Fruit fly (Drosophila melanogaster): Measurements from ENCODE around the gene CG10435.
A peak's percentile ranks its signal among the peaks of the same experiment; 100 is the strongest.

Gene CG10435

DNA sequence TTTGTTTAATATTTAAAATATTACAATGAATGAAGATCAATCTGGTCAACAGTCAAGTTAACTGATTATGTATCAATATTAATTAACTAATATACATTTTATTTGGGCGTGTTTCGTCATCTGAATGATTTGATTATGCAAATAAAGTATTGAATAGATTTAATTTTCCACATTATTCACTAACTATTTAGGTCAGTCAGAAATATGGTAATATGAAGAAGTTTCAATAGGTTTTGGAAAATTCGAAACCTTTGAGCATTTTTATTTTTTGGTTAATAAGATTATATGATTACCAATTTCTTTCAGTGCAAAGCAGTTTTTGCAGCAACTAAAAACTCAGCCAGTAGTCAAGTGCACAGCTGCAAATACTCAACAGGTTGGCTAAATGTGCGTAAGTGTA, 20.9 kb downstream of the CG10435 start:
- TF ChIP-seq Sox102F (GFP tag; optimal IDR thresholded peaks at IDR 0.05) (no peak), vri (GFP tag; optimal IDR thresholded peaks at IDR 0.05) (no peak), CG3919 (GFP tag; optimal IDR thresholded peaks at IDR 0.05) (peak; percentile 4), net (GFP tag; optimal IDR thresholded peaks at IDR 0.05) (peak; percentile 47), CG6854 (GFP tag; optimal IDR thresholded peaks at IDR 0.05) (no peak), achi (GFP tag; optimal IDR thresholded peaks at IDR 0.05) (peak; percentile 24), Eip93F (GFP tag; optimal IDR thresholded peaks at IDR 0.05) (no peak), CG6163 (GFP tag; IDR thresholded peaks at IDR 0.05) (0 out of 3 replicates have a peak, but pooled peaks have one; percentile 24), CG32006 (GFP tag; optimal IDR thresholded peaks at IDR 0.05) (peak; percentile 82), salr (GFP tag; optimal IDR thresholded peaks at IDR 0.05) (peak in 1 of 2 experiments; percentile 35), CG16779 (tag; optimal IDR thresholded peaks at IDR 0.05) (no peak), CG8632 (GFP tag; optimal IDR thresholded peaks at IDR 0.05) (no peak), Sox14 (GFP tag; optimal IDR thresholded peaks at IDR 0.05) (no peak), Hr38 (GFP tag; optimal IDR thresholded peaks at IDR 0.05) (no peak), CG9139 (GFP tag; optimal IDR thresholded peaks at IDR 0.05) (no peak), fkh (GFP tag; optimal IDR thresholded peaks at IDR 0.05) (no peak), acj6 (GFP tag; optimal IDR thresholded peaks at IDR 0.05) (no peak), Eip78C (GFP tag) (peak; percentile 75), CG15336 (GFP tag; IDR thresholded peaks at IDR 0.05) (peak; percentile 55; the same call in 1 of the 2 replicates), CG11902 (GFP tag; optimal IDR thresholded peaks at IDR 0.05) (no peak), Lpt (GFP tag; optimal IDR thresholded peaks at IDR 0.05) (no peak), CG8119 (GFP tag; IDR thresholded peaks at IDR 0.05) (peak; percentile 33; the same call in 2 of the 3 replicates), CG11294 (GFP tag; IDR thresholded peaks at IDR 0.05) (no peak), CG4318 (GFP tag; optimal IDR thresholded peaks at IDR 0.05) (peak; percentile 68), OdsH (GFP tag; optimal IDR thresholded peaks at IDR 0.05) (peak; percentile 30), eg (GFP tag; IDR thresholded peaks at IDR 0.05) (peak; percentile 70), Hr4 (GFP tag; optimal IDR thresholded peaks at IDR 0.05) (peak; percentile 54), Met (GFP tag; optimal IDR thresholded peaks at IDR 0.05) (no peak), CG11762 (GFP tag; optimal IDR thresholded peaks at IDR 0.05; ENCODE audit: insufficient read depth) (peak; percentile 16), CG6276 (GFP tag; optimal IDR thresholded peaks at IDR 0.05) (peak; percentile 67), CG10669 (GFP tag; optimal IDR thresholded peaks at IDR 0.05) (no peak)

DNA sequence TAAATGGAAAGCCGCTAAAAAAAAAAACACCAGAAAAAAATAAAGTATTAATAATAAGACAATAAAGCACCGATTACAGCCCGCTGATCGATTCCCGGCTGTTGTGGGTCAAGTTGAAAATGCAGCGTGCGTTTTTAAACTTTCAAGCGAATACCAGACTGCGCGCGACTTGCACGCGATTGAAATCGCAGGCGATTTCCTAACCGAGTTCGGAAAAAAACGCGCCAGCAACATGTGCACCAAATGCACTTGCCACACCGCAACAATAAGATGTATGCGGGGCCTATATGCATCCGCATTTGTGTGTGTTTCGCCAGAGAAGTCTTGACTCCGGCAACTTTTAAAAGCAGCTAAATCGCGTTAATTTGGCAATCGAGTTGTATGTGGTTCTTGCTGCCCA, 21.6 kb downstream of the CG10435 start:
- TF ChIP-seq cyc (GFP tag; optimal IDR thresholded peaks at IDR 0.05) (no peak), CG8119 (GFP tag; IDR thresholded peaks at IDR 0.05) (0 out of 3 replicates have a peak, but pooled peaks have one; percentile 20), eg (GFP tag; IDR thresholded peaks at IDR 0.05) (peak; percentile 38; the same call in 1 of the 3 replicates)

DNA sequence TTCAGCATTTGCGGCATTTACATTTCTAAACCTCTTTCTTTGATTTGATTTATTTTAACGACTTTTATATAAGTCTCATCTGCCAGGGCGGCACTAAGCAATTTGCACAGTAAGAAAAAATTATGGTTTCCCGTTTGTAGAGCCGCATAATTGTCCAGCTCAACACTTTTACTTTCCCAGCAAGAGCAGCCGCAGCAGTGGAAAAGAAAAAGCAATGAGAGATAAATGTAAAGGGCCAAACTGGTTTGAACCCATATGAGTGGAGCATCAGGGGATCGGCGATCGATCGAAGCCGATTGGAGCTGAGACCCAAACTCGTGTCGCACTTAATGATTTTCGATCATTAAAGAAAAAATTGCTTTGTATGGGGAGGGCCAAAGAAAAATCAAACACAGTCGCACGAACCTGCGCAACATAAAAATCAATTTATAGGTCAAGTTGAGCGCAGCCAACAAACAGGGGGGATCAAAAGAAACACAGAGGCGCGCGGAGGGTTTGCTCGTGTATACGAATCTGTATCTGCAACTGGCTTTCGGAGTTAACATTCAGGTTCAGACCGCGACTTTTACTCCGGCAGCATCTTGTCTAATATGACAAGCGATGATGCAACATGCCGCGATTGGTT, 22.1 kb downstream of the CG10435 start:
- TF ChIP-seq Met (GFP tag; optimal IDR thresholded peaks at IDR 0.05) (no peak), Blimp-1 (GFP tag; optimal IDR thresholded peaks at IDR 0.05) (peak; percentile 92)

DNA sequence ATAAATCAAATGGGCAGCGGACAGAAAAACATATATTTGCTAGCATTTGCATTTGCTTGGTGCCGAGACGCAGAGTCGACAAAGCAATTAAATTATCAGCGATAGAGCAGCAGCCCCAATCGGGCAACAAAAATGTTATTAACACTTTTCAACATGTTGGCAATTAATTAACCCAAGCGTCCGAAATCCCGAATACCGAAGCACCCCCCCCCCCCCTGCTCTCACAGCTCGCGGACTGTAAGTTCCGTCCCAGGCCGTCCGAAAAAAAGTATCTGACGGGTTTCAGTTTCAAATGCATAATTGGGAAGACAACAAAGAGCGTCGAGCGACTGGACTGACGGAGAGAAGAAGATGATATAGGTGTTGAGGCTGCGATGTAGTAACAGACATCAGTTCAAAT, 22.7 kb downstream of the CG10435 start:
- TF ChIP-seq Smox (GFP tag; optimal IDR thresholded peaks at IDR 0.05) (no peak), eg (GFP tag; IDR thresholded peaks at IDR 0.05) (0 out of 3 replicates have a peak, but pooled peaks have one; percentile 17)

DNA sequence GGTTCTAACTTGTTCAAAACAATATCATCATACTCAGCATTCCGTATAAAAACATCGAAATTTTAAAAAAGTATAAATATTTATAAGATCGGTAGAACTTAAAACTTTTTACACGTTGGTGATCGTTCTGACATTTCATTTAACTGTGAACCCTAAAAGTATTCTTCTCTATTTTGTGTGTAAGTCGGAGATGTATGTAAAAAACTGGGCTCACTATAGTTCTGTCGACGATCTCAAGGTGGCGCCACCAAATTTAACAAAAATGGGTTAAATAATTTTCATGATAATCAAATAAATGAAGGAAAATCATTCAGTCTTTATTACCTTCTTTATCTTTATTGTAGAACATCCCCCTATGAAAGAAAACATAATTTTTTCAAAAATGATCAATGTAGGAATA, 31.6 kb downstream of the CG10435 start:
- no peak for TF ChIP-seq Blimp-1 (GFP tag; optimal IDR thresholded peaks at IDR 0.05)
- no peak for TF ChIP-seq Gug (GFP tag; IDR thresholded peaks at IDR 0.05)
- peak; percentile 30 for TF ChIP-seq CG31627 (GFP tag; optimal IDR thresholded peaks at IDR 0.05)
- TF ChIP-seq cyc (GFP tag; optimal IDR thresholded peaks at IDR 0.05), result peak; percentile 13
- TF ChIP-seq CG6808 (GFP tag; optimal IDR thresholded peaks at IDR 0.05), result no peak
- TF ChIP-seq Eip75B (GFP tag; optimal IDR thresholded peaks at IDR 0.05), result peak; percentile 23
- TF ChIP-seq CG32006 (GFP tag; optimal IDR thresholded peaks at IDR 0.05), result no peak
- TF ChIP-seq Sox14 (GFP tag; optimal IDR thresholded peaks at IDR 0.05), result no peak
- peak; percentile 31 for TF ChIP-seq esn (GFP tag; optimal IDR thresholded peaks at IDR 0.05)
- no peak for TF ChIP-seq Hr38 (GFP tag; optimal IDR thresholded peaks at IDR 0.05)
- no peak for TF ChIP-seq CG8632 (GFP tag; optimal IDR thresholded peaks at IDR 0.05)
- TF ChIP-seq Ets96B (tag; optimal IDR thresholded peaks at IDR 0.05), result no peak

Measured in whole organism, prepupa.